Worm (Caenorhabditis elegans) whole organism, L4 larva: ENCODE measurements around the gene Y75B12B.13.

ENCODE experiments used
- F37D6.2 ChIP-seq: sonication (generic microtip); optimal IDR thresholded peaks from 2 replicates; lab custom pipeline; 2016; ENCODE audit warnings: mild to moderate bottlenecking, missing genetic modification characterization, missing compliant biosample characterization
- F44E2.7 ChIP-seq: fragments of 200-800 bp; sonication (Bioruptor generic); IDR thresholded peaks from 2 replicates; pipeline ENCODE4 v2.1.2; 2022; ENCODE audit warnings: missing genetic modification characterization, missing compliant biosample characterization
- Y48G9A.11 ChIP-seq: fragments of 200-800 bp; sonication (Bioruptor generic); IDR thresholded peaks from 2 replicates; pipeline ENCODE4 v1.3.6; 2022; ENCODE audit warnings: missing genetic modification reagents, missing genetic modification characterization, missing compliant biosample characterization
- Y5F2A.4 ChIP-seq: fragments of 200-800 bp; sonication (Bioruptor generic); optimal IDR thresholded peaks from 2 replicates; lab custom pipeline; 2018; ENCODE audit warnings: mild to moderate bottlenecking, missing genetic modification characterization, missing compliant biosample characterization
- ZK337.2 ChIP-seq: fragments of 200-800 bp; sonication (Bioruptor generic); IDR thresholded peaks from 2 replicates; pipeline ENCODE4 v1.3.6; 2022; ENCODE audit warnings: missing genetic modification reagents, missing genetic modification characterization, missing compliant biosample characterization
- aha-1 ChIP-seq: fragments of 150-350 bp; peaks from one replicate; lab custom pipeline; 2014; ENCODE audit warnings: missing biosample characterization, missing genetic modification characterization
- ama-1 ChIP-seq: fragments of 150-350 bp; optimal IDR thresholded peaks from 2 replicates; lab custom pipeline; 2014; ENCODE audit warnings: inconsistent platforms, mixed read lengths
- attf-4 ChIP-seq: sonication (generic microtip); optimal IDR thresholded peaks from 3 replicates; lab custom pipeline; 2017; ENCODE audit warnings: missing biosample characterization, missing genetic modification characterization
- ceh-28 ChIP-seq: fragments of 150-350 bp; optimal IDR thresholded peaks from 2 replicates; lab custom pipeline; 2014; ENCODE audit warnings: missing biosample characterization, missing genetic modification reagents, missing genetic modification characterization
- ceh-44 ChIP-seq: fragments of 200-800 bp; sonication (Bioruptor generic); IDR thresholded peaks from 2 replicates; pipeline ENCODE4 v1.3.6; 2022; ENCODE audit warnings: missing genetic modification reagents, missing genetic modification characterization, missing compliant biosample characterization
- ceh-62 ChIP-seq: sonication (generic microtip); optimal IDR thresholded peaks from 2 replicates; lab custom pipeline; 2017; ENCODE audit warnings: missing biosample characterization, missing genetic modification characterization
- cey-2 ChIP-seq: sonication (generic microtip); optimal IDR thresholded peaks from 3 replicates; lab custom pipeline; 2017; ENCODE audit warnings: missing genetic modification characterization, mild to moderate bottlenecking, missing compliant biosample characterization, antibody characterized with exemption, borderline replicate concordance; ENCODE audit not compliant: insufficient read depth
- ctbp-1 ChIP-seq: fragments of 200-800 bp; sonication (Bioruptor generic); IDR thresholded peaks from 2 replicates; pipeline ENCODE4 v1.3.6; 2022; ENCODE audit warnings: missing genetic modification reagents, missing genetic modification characterization, missing compliant biosample characterization
- daf-19 ChIP-seq: fragments of 200-800 bp; sonication (Bioruptor generic); conservative IDR thresholded peaks from 2 replicates; pipeline ENCODE4 v1.3.6; 2022; ENCODE audit warnings: missing genetic modification characterization, missing compliant biosample characterization
- daf-8 ChIP-seq: fragments of 200-800 bp; sonication (Bioruptor generic); IDR thresholded peaks from 2 replicates; pipeline ENCODE4 v1.3.6; 2022; ENCODE audit warnings: missing genetic modification characterization, missing compliant biosample characterization
- dmd-6 ChIP-seq: fragments of 200-800 bp; sonication (Bioruptor generic); IDR thresholded peaks from 2 replicates; pipeline ENCODE4 v1.3.6; 2022; ENCODE audit warnings: missing genetic modification reagents, missing genetic modification characterization, missing compliant biosample characterization
- duxl-1 ChIP-seq: sonication (generic microtip); optimal IDR thresholded peaks from 2 replicates; lab custom pipeline; 2016; ENCODE audit warnings: mild to moderate bottlenecking, missing genetic modification characterization, moderate library complexity, missing compliant biosample characterization; ENCODE audit not compliant: poor library complexity
- fkh-10 ChIP-seq: fragments of 150-350 bp; optimal IDR thresholded peaks from 2 replicates; lab custom pipeline; 2014; ENCODE audit warnings: missing biosample characterization, missing genetic modification reagents, missing genetic modification characterization
- fos-1 ChIP-seq: fragments of 150-350 bp; optimal IDR thresholded peaks from 2 replicates; lab custom pipeline; 2014; ENCODE audit warnings: missing biosample characterization, missing genetic modification characterization
- gei-8 ChIP-seq: fragments of 200-800 bp; sonication (Bioruptor generic); optimal IDR thresholded peaks from 2 replicates; lab custom pipeline; 2018; ENCODE audit warnings: mild to moderate bottlenecking, missing genetic modification characterization, missing compliant biosample characterization
- lim-7 ChIP-seq: fragments of 200-800 bp; sonication (Bioruptor generic); IDR thresholded peaks from 2 replicates; pipeline ENCODE4 v1.3.6; 2022; ENCODE audit warnings: missing genetic modification characterization, missing compliant biosample characterization
- lin-13 ChIP-seq: fragments of 150-350 bp; optimal IDR thresholded peaks from 2 replicates; lab custom pipeline; 2014; ENCODE audit warnings: missing biosample characterization, missing genetic modification reagents, missing genetic modification characterization
- lin-29 ChIP-seq: fragments of 200-800 bp; sonication (Bioruptor generic); IDR thresholded peaks from 2 replicates; pipeline ENCODE4 v1.3.6; 2022; ENCODE audit warnings: missing genetic modification reagents, missing genetic modification characterization, missing compliant biosample characterization
- lin-39 ChIP-seq: fragments of 150-350 bp; optimal IDR thresholded peaks from 2 replicates; lab custom pipeline; 2014; ENCODE audit warnings: missing biosample characterization, missing genetic modification reagents, missing genetic modification characterization
- mes-2 ChIP-seq: sonication (generic microtip); optimal IDR thresholded peaks from 2 replicates; lab custom pipeline; 2016; ENCODE audit warnings: missing genotype, mild to moderate bottlenecking, missing genetic modification characterization, missing compliant biosample characterization; ENCODE audit not compliant: poor library complexity, severe bottlenecking
- mxl-2 ChIP-seq: fragments of 200-800 bp; sonication (Bioruptor generic); conservative IDR thresholded peaks from 2 replicates; pipeline ENCODE4 v1.3.6; 2022; ENCODE audit warnings: missing genetic modification reagents, missing genetic modification characterization, missing compliant biosample characterization
- mxl-3 ChIP-seq: fragments of 200-800 bp; sonication (Bioruptor generic); optimal IDR thresholded peaks from 2 replicates; lab custom pipeline; 2018; ENCODE audit warnings: mild to moderate bottlenecking, missing genetic modification characterization, missing compliant biosample characterization
- nhr-102 ChIP-seq: sonication (generic microtip); optimal IDR thresholded peaks from 2 replicates; lab custom pipeline; 2016; ENCODE audit warnings: mild to moderate bottlenecking, missing genetic modification characterization, moderate library complexity, missing compliant biosample characterization
- nhr-111 ChIP-seq: fragments of 200-800 bp; sonication (Bioruptor generic); optimal IDR thresholded peaks from 2 replicates; lab custom pipeline; 2018; ENCODE audit warnings: mild to moderate bottlenecking, missing genetic modification characterization, missing compliant biosample characterization
- nhr-237 ChIP-seq: sonication (generic microtip); optimal IDR thresholded peaks from 2 replicates; lab custom pipeline; 2017; ENCODE audit warnings: missing biosample characterization, missing genetic modification characterization
- nhr-28 ChIP-seq: fragments of 150-350 bp; optimal IDR thresholded peaks from 2 replicates; lab custom pipeline; 2014; ENCODE audit warnings: missing biosample characterization, missing genetic modification characterization
- nhr-41 ChIP-seq: fragments of 200-800 bp; sonication (Bioruptor generic); IDR thresholded peaks from 2 replicates; pipeline ENCODE4 v1.3.6; 2022; ENCODE audit warnings: missing genetic modification reagents, missing genetic modification characterization, missing compliant biosample characterization
- nhr-76 ChIP-seq: fragments of 150-350 bp; optimal IDR thresholded peaks from 2 replicates; lab custom pipeline; 2014; ENCODE audit warnings: missing biosample characterization, missing genetic modification characterization
- sdz-12 ChIP-seq: fragments of 200-800 bp; sonication (Bioruptor generic); optimal IDR thresholded peaks from 2 replicates; lab custom pipeline; 2018; ENCODE audit warnings: mild to moderate bottlenecking, missing genetic modification characterization, missing compliant biosample characterization
- skn-1 ChIP-seq: fragments of 150-350 bp; optimal IDR thresholded peaks from 2 replicates; lab custom pipeline; 2014; ENCODE audit warnings: missing biosample characterization, missing genetic modification characterization
- snpc-1.2 ChIP-seq: fragments of 200-800 bp; sonication (Bioruptor generic); IDR thresholded peaks from 2 replicates; pipeline ENCODE4 v1.3.6; 2022; ENCODE audit warnings: missing genetic modification reagents, missing genetic modification characterization, missing compliant biosample characterization
- snpc-4 ChIP-seq: fragments of 150-350 bp; optimal IDR thresholded peaks from 2 replicates; lab custom pipeline; 2014; ENCODE audit warnings: missing biosample characterization, missing genetic modification characterization
- spr-1 ChIP-seq: sonication (generic microtip); optimal IDR thresholded peaks from 2 replicates; lab custom pipeline; 2016; ENCODE audit warnings: mild to moderate bottlenecking, missing genetic modification characterization, missing compliant biosample characterization
- spr-3 ChIP-seq: fragments of 200-800 bp; sonication (Bioruptor generic); optimal IDR thresholded peaks from 2 replicates; lab custom pipeline; 2018; ENCODE audit warnings: mild to moderate bottlenecking, missing genetic modification characterization, missing compliant biosample characterization
- tag-97 ChIP-seq: fragments of 200-800 bp; sonication (Bioruptor generic); IDR thresholded peaks from 2 replicates; pipeline ENCODE4 v1.3.6; 2022; ENCODE audit warnings: missing genetic modification characterization, missing compliant biosample characterization
- unc-130 ChIP-seq: sonication (generic microtip); optimal IDR thresholded peaks from 2 replicates; lab custom pipeline; 2016; ENCODE audit warnings: missing genetic modification reagents, missing genetic modification characterization, missing compliant biosample characterization
- unc-39 ChIP-seq: sonication (generic microtip); optimal IDR thresholded peaks from 2 replicates; lab custom pipeline; 2017; ENCODE audit warnings: missing biosample characterization, missing genetic modification characterization
- unc-62 ChIP-seq, 3 experiments: fragments of 150-350 bp in 1 of 3; sonication (generic microtip); optimal IDR thresholded peaks in 2 of 3; peaks in 1 of 3; 1 replicate in 1 of 3; 2 replicates in 2 of 3; lab custom pipeline; 2014 to 2017; ENCODE audit warnings: missing biosample characterization in 3 of 3, missing genetic modification characterization in 3 of 3, missing genetic modification reagents in 3 of 3, missing genotype in 1 of 3
- vab-7 ChIP-seq: fragments of 200-800 bp; sonication (Bioruptor generic); IDR thresholded peaks from 2 replicates; pipeline ENCODE4 v1.3.6; 2022; ENCODE audit warnings: missing genetic modification reagents, missing genetic modification characterization, missing compliant biosample characterization
- zag-1 ChIP-seq: fragments of 150-350 bp; optimal IDR thresholded peaks from 2 replicates; lab custom pipeline; 2014; ENCODE audit warnings: missing biosample characterization, missing genetic modification characterization
- zfp-3 ChIP-seq: fragments of 200-800 bp; sonication (Bioruptor generic); conservative IDR thresholded peaks from 2 replicates; pipeline ENCODE4 v1.3.6; 2022; ENCODE audit warnings: missing genetic modification reagents, missing genetic modification characterization, missing compliant biosample characterization
- zip-11 ChIP-seq: fragments of 200-800 bp; sonication (Bioruptor generic); IDR thresholded peaks from 2 replicates; pipeline ENCODE4 v1.3.6; 2022; ENCODE audit warnings: missing genetic modification characterization, missing compliant biosample characterization
- zip-2 ChIP-seq: fragments of 150-350 bp; optimal IDR thresholded peaks from 2 replicates; lab custom pipeline; 2014; ENCODE audit warnings: missing biosample characterization, missing genetic modification characterization
- ztf-11 ChIP-seq: fragments of 150-350 bp; optimal IDR thresholded peaks from 2 replicates; lab custom pipeline; 2014; ENCODE audit warnings: missing biosample characterization, missing genetic modification characterization
- ztf-7 ChIP-seq: fragments of 150-350 bp; optimal IDR thresholded peaks from 2 replicates; lab custom pipeline; 2014; ENCODE audit warnings: missing biosample characterization, missing genetic modification characterization

Y75B12B.13 gene

DNA sequence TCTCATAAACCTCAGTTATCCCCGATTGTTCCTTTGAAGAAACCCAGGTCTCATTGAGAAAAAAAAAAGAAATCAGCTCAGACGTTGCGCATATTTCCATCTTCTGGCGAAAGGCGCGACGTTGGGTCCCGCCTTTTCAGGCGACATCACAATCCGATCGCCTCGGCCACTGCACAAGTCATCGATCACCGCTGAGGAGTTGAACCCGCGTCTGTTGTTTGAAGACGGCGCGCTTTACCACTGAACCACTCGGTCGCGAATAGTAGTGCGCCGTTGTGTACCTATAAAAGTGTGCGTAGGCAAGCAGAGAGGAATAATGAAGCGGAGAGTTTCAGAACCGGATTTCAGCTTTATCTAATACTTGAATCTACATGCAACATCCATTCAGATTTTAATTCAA lies 2.9 kb downstream of the Y75B12B.13 start, which contains the start of gene Y75B12B.11 (continued):
- TF ChIP-seq F37D6.2 (tag; lab: Kevin White, UChicago), result peak; percentile 72
- no peak for TF ChIP-seq nhr-237 (tag; lab: Kevin White, UChicago)
- TF ChIP-seq F44E2.7 (GFP tag; lab: Robert Waterston, UW), result peak; percentile 98
- peak; percentile 93 for TF ChIP-seq lin-13
- TF ChIP-seq ama-1 (lab: Kevin White, UChicago), result peak; percentile 82
- peak; percentile 98 for TF ChIP-seq nhr-111 (GFP tag; lab: Kevin White, UChicago)
- no peak for TF ChIP-seq ztf-11 (tag; lab: Kevin White, UChicago)
- peak; percentile 85 for TF ChIP-seq lin-29 (GFP tag; lab: Robert Waterston, UW)
- TF ChIP-seq ZK337.2 (GFP tag; lab: Robert Waterston, UW), result peak; percentile 89
- no peak for TF ChIP-seq ceh-28 (tag; lab: Kevin White, UChicago)
- TF ChIP-seq unc-130, result peak; percentile 92
- TF ChIP-seq daf-8 (GFP tag; lab: Robert Waterston, UW), result peak; percentile 91
- TF ChIP-seq gei-8 (GFP tag; lab: Kevin White, UChicago), result peak; percentile 97
- peak; percentile 92 for TF ChIP-seq nhr-41
- TF ChIP-seq cey-2 (tag; lab: Kevin White, UChicago), result no peak
- TF ChIP-seq, all 104 proteins: peak for 81

DNA sequence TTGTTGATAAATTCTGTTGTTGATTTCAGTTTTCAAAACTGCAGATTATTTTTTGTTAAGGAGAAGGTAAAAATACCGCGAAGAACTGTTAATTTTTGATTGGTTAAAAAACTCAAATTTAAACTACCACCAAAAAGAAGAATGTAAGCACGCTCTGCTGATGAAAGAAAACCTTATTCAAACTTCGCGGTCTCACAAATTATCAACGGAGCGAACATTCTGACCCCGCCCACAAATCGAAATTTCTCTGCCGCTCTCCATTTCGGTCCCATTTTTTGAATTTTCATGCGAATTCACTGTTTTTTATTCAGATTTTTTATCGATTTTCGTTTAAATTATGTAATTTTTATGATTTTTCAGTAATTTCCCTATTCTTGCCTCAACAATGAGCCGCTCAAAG lies 4.2 kb downstream of the Y75B12B.13 start, which contains the start of gene cyn-3:
Gene cyn-3, plus strand, starts transcription at position 361 of the 400 bp plus-strand sequence.
- TF ChIP-seq spr-1 (tag; lab: Kevin White, UChicago) (no peak), lim-7 (GFP tag; lab: Robert Waterston, UW) (no peak), Y48G9A.11 (GFP tag; lab: Robert Waterston, UW) (no peak), sdz-12 (GFP tag; lab: Kevin White, UChicago) (no peak), fkh-10 (GFP tag; lab: Kevin White, UChicago) (peak; percentile 81), mxl-3 (GFP tag; lab: Kevin White, UChicago) (no peak), zfp-3 (GFP tag; lab: Robert Waterston, UW) (no peak), Y5F2A.4 (GFP tag; lab: Kevin White, UChicago) (no peak), spr-3 (GFP tag; lab: Kevin White, UChicago) (no peak), F37D6.2 (tag; lab: Kevin White, UChicago) (peak; percentile 45), vab-7 (GFP tag; lab: Robert Waterston, UW) (no peak), nhr-28 (peak; percentile 59), zip-11 (GFP tag; lab: Robert Waterston, UW) (no peak), nhr-41 (no peak), ZK337.2 (GFP tag; lab: Robert Waterston, UW) (no peak), ceh-62 (tag; lab: Kevin White, UChicago) (no peak), nhr-76 (tag; lab: Kevin White, UChicago) (no peak), nhr-237 (tag; lab: Kevin White, UChicago) (no peak), mes-2 (tag; lab: Kevin White, UChicago) (peak; percentile 92), lin-39 (tag; lab: Kevin White, UChicago) (no peak), attf-4 (tag; lab: Kevin White, UChicago) (no peak), zag-1 (tag; lab: Kevin White, UChicago) (no peak), ztf-7 (peak; percentile 63), snpc-4 (tag; lab: Kevin White, UChicago) (no peak), nhr-102 (tag; lab: Kevin White, UChicago) (peak; percentile 41), zip-2 (tag; lab: Kevin White, UChicago) (no peak), unc-62 (GFP tag; optimal IDR thresholded peaks at IDR 0.05 in 1 of 2; lab: Kevin White, UChicago) (peak in 1 of 2 experiments; percentile 85), unc-62 (tag; optimal IDR thresholded peaks at IDR 0.05; lab: Kevin White, UChicago) (no peak), unc-39 (tag; lab: Kevin White, UChicago) (no peak), skn-1 (tag; lab: Kevin White, UChicago) (no peak), ceh-44 (no peak), fos-1 (no peak), daf-19 (no peak), ctbp-1 (GFP tag; lab: Robert Waterston, UW) (peak; percentile 67), lin-13 (no peak), tag-97 (GFP tag; lab: Robert Waterston, UW) (no peak), duxl-1 (tag; lab: Kevin White, UChicago) (peak; percentile 51), aha-1 (tag; lab: Kevin White, UChicago) (peak; percentile 18), snpc-1.2 (peak; percentile 28; the same call in 1 of the 2 replicates), dmd-6 (GFP tag; lab: Robert Waterston, UW) (peak; percentile 66), mxl-2 (GFP tag; lab: Robert Waterston, UW) (no peak)
